Worm (Caenorhabditis elegans) whole organism, young adult: ENCODE measurements around the gene rga-1.
A peak's percentile ranks its signal among the peaks of the same experiment; 100 is the strongest.

Source experiments
- F23B12.7 ChIP-seq: sonication (generic microtip); optimal IDR thresholded peaks from 2 replicates; lab custom pipeline; 2017; ENCODE audit warnings: missing genetic modification characterization, mild to moderate bottlenecking, missing compliant biosample characterization, antibody characterized with exemption, moderate library complexity; ENCODE audit not compliant: insufficient read depth
- F39B2.1 ChIP-seq: fragments of 200-800 bp; sonication (Bioruptor generic); IDR thresholded peaks from 2 replicates; pipeline ENCODE4 v1.3.6; 2022; ENCODE audit warnings: missing genetic modification reagents, missing genetic modification characterization, missing compliant biosample characterization
- F57C9.4 ChIP-seq: sonication (generic microtip); optimal IDR thresholded peaks from 2 replicates; lab custom pipeline; 2017; ENCODE audit warnings: mild to moderate bottlenecking, missing genetic modification characterization, missing compliant biosample characterization
- Y53F4B.3 ChIP-seq: fragments of 200-800 bp; sonication (Bioruptor generic); IDR thresholded peaks from 2 replicates; pipeline ENCODE4 v1.3.6; 2022; ENCODE audit warnings: missing genetic modification reagents, missing genetic modification characterization, missing compliant biosample characterization
- Y56A3A.18 ChIP-seq: fragments of 200-800 bp; sonication (Bioruptor generic); IDR thresholded peaks from 2 replicates; pipeline ENCODE4 v1.3.6; 2022; ENCODE audit warnings: missing genetic modification reagents, missing genetic modification characterization, missing compliant biosample characterization
- Y79H2A.3 ChIP-seq: fragments of 200-800 bp; sonication (Bioruptor generic); conservative IDR thresholded peaks from 2 replicates; pipeline ENCODE4 v1.3.6; 2022; ENCODE audit warnings: missing genetic modification reagents, missing genetic modification characterization, missing compliant biosample characterization
- akir-1 ChIP-seq: fragments of 200-800 bp; sonication (Bioruptor generic); optimal IDR thresholded peaks from 2 replicates; lab custom pipeline; 2018; ENCODE audit warnings: mild to moderate bottlenecking, missing genetic modification characterization, moderate library complexity, missing compliant biosample characterization
- athp-1 ChIP-seq: sonication (generic microtip); optimal IDR thresholded peaks from 2 replicates; lab custom pipeline; 2017; ENCODE audit warnings: mild to moderate bottlenecking, missing genetic modification characterization, missing compliant biosample characterization
- bed-1 ChIP-seq: fragments of 200-800 bp; sonication (Bioruptor generic); IDR thresholded peaks from 2 replicates; pipeline ENCODE4 v1.3.6; 2022; ENCODE audit warnings: missing genetic modification reagents, missing genetic modification characterization, missing compliant biosample characterization
- bed-2 ChIP-seq: fragments of 200-800 bp; sonication (Bioruptor generic); IDR thresholded peaks from 2 replicates; pipeline ENCODE4 v1.3.6; 2022; ENCODE audit warnings: missing genetic modification reagents, missing genetic modification characterization, missing compliant biosample characterization
- cebp-1 ChIP-seq, 2 experiments: fragments of 200-800 bp in 1 of 2; sonication (Bioruptor generic) in 1 of 2; sonication (generic microtip) in 1 of 2; IDR thresholded peaks in 1 of 2; optimal IDR thresholded peaks in 1 of 2; 2 replicates each; pipeline versions ENCODE4 v1.3.6 to Lab custom; 2017 to 2022; ENCODE audit warnings: missing compliant biosample characterization in 2 of 2, missing genetic modification characterization in 2 of 2, mild to moderate bottlenecking in 1 of 2, missing genetic modification reagents in 1 of 2, moderate library complexity in 1 of 2
- cebp-2 ChIP-seq: fragments of 200-800 bp; sonication (Bioruptor generic); IDR thresholded peaks from 2 replicates; pipeline ENCODE4 v1.3.6; 2022; ENCODE audit warnings: missing genetic modification characterization, missing compliant biosample characterization
- ceh-100 ChIP-seq: fragments of 200-800 bp; sonication (Bioruptor generic); IDR thresholded peaks from 2 replicates; pipeline ENCODE4 v1.3.6; 2022; ENCODE audit warnings: missing genetic modification reagents, missing genetic modification characterization, missing compliant biosample characterization
- chd-7 ChIP-seq: sonication (generic microtip); optimal IDR thresholded peaks from 2 replicates; lab custom pipeline; 2016; ENCODE audit warnings: mild to moderate bottlenecking, missing genetic modification characterization, moderate library complexity, missing compliant biosample characterization
- dox-1 ChIP-seq: fragments of 200-800 bp; sonication (Bioruptor generic); IDR thresholded peaks from 2 replicates; pipeline ENCODE4 v1.3.6; 2022; ENCODE audit warnings: missing genetic modification reagents, missing genetic modification characterization, missing compliant biosample characterization
- egrh-3 ChIP-seq: fragments of 200-800 bp; sonication (Bioruptor generic); IDR thresholded peaks from 2 replicates; pipeline ENCODE4 v1.3.6; 2022; ENCODE audit warnings: missing genetic modification reagents, missing genetic modification characterization, missing compliant biosample characterization
- ekl-4 ChIP-seq: fragments of 200-800 bp; sonication (Bioruptor generic); IDR thresholded peaks from 2 replicates; pipeline ENCODE4 v1.3.6; 2022; ENCODE audit warnings: missing genetic modification reagents, missing genetic modification characterization, missing compliant biosample characterization
- him-1 ChIP-seq: sonication (generic microtip); optimal IDR thresholded peaks from 2 replicates; lab custom pipeline; 2016; ENCODE audit warnings: missing genotype, missing genetic modification reagents, missing genetic modification characterization, missing compliant biosample characterization
- hmg-1.2 ChIP-seq: fragments of 200-800 bp; sonication (Bioruptor generic); IDR thresholded peaks from 2 replicates; pipeline ENCODE4 v1.3.6; 2022; ENCODE audit warnings: missing genetic modification reagents, missing genetic modification characterization, missing compliant biosample characterization
- lag-1 ChIP-seq: fragments of 200-800 bp; sonication (Bioruptor generic); IDR thresholded peaks from 2 replicates; pipeline ENCODE4 v1.3.6; 2022; ENCODE audit warnings: missing genetic modification reagents, missing genetic modification characterization, missing compliant biosample characterization
- let-526 ChIP-seq: fragments of 200-800 bp; sonication (Bioruptor generic); IDR thresholded peaks from 2 replicates; pipeline ENCODE4 v1.3.6; 2022; ENCODE audit warnings: missing genetic modification reagents, missing genetic modification characterization, missing compliant biosample characterization
- lsl-1 ChIP-seq: fragments of 200-800 bp; sonication (Bioruptor generic); optimal IDR thresholded peaks from 2 replicates; lab custom pipeline; 2018; ENCODE audit warnings: mild to moderate bottlenecking, missing genetic modification characterization, moderate library complexity, missing compliant biosample characterization
- madf-10 ChIP-seq: sonication (generic microtip); optimal IDR thresholded peaks from 2 replicates; lab custom pipeline; 2016; ENCODE audit warnings: mild to moderate bottlenecking, missing genetic modification characterization, missing compliant biosample characterization
- madf-6 ChIP-seq: fragments of 200-800 bp; sonication (Bioruptor generic); IDR thresholded peaks from 2 replicates; pipeline ENCODE4 v1.3.6; 2022; ENCODE audit warnings: missing genetic modification reagents, missing genetic modification characterization, missing compliant biosample characterization
- mcd-1 ChIP-seq: fragments of 200-800 bp; sonication (Bioruptor generic); IDR thresholded peaks from 2 replicates; pipeline ENCODE4 v1.3.6; 2022; ENCODE audit warnings: missing genetic modification reagents, missing genetic modification characterization, missing compliant biosample characterization
- mes-4 ChIP-seq: sonication (generic microtip); optimal IDR thresholded peaks from 2 replicates; lab custom pipeline; 2016; ENCODE audit warnings: missing genotype, missing genetic modification characterization, missing compliant biosample characterization
- mxl-1 ChIP-seq: sonication (generic microtip); optimal IDR thresholded peaks from 2 replicates; lab custom pipeline; 2016; ENCODE audit warnings: missing genetic modification characterization, missing compliant biosample characterization
- nfya-1 ChIP-seq: sonication (generic microtip); optimal IDR thresholded peaks from 2 replicates; lab custom pipeline; 2017; ENCODE audit warnings: antibody characterized with exemption, missing compliant biosample characterization, missing genetic modification characterization, borderline replicate concordance; ENCODE audit not compliant: insufficient read depth
- nfyb-1 ChIP-seq: fragments of 200-800 bp; sonication (Bioruptor generic); IDR thresholded peaks from 2 replicates; pipeline ENCODE4 v1.3.6; 2022; ENCODE audit warnings: missing genetic modification reagents, missing genetic modification characterization, missing compliant biosample characterization
- nhr-27 ChIP-seq: fragments of 200-800 bp; sonication (Bioruptor generic); optimal IDR thresholded peaks from 2 replicates; lab custom pipeline; 2018; ENCODE audit warnings: mild to moderate bottlenecking, missing genetic modification characterization, moderate library complexity, missing compliant biosample characterization
- nhr-80 ChIP-seq: sonication (generic microtip); optimal IDR thresholded peaks from 2 replicates; lab custom pipeline; 2016; ENCODE audit warnings: missing genetic modification characterization, missing compliant biosample characterization
- pha-4 ChIP-seq: fragments of 150-350 bp; sonication (generic microtip); optimal IDR thresholded peaks from 2 replicates; lab custom pipeline; 2014; ENCODE audit warnings: missing biosample characterization, missing genetic modification reagents, missing genetic modification characterization
- repo-1 ChIP-seq: sonication (generic microtip); optimal IDR thresholded peaks from 2 replicates; lab custom pipeline; 2017; ENCODE audit warnings: mild to moderate bottlenecking, missing genetic modification characterization, missing compliant biosample characterization
- snpc-1.3 ChIP-seq: sonication (generic microtip); optimal IDR thresholded peaks from 2 replicates; lab custom pipeline; 2017; ENCODE audit warnings: missing genetic modification characterization, mild to moderate bottlenecking, missing compliant biosample characterization, antibody characterized with exemption, moderate library complexity, missing genotype, missing genetic modification reagents; ENCODE audit not compliant: insufficient read depth
- somi-1 ChIP-seq: fragments of 200-800 bp; sonication (Bioruptor generic); optimal IDR thresholded peaks from 2 replicates; lab custom pipeline; 2018; ENCODE audit warnings: mild to moderate bottlenecking, missing genetic modification characterization, missing compliant biosample characterization
- sptf-2 ChIP-seq: fragments of 200-800 bp; sonication (Bioruptor generic); optimal IDR thresholded peaks from 2 replicates; lab custom pipeline; 2018; ENCODE audit warnings: mild to moderate bottlenecking, missing genetic modification characterization, missing compliant biosample characterization
- unc-130 ChIP-seq: sonication (generic microtip); optimal IDR thresholded peaks from 2 replicates; lab custom pipeline; 2016; ENCODE audit warnings: missing genetic modification reagents, missing genetic modification characterization, missing compliant biosample characterization
- ztf-18 ChIP-seq: sonication (generic microtip); optimal IDR thresholded peaks from 2 replicates; lab custom pipeline; 2016; ENCODE audit warnings: missing genotype, mild to moderate bottlenecking, missing genetic modification characterization, missing compliant biosample characterization
- ztf-22 ChIP-seq: fragments of 200-800 bp; sonication (Bioruptor generic); optimal IDR thresholded peaks from 2 replicates; lab custom pipeline; 2018; ENCODE audit warnings: mild to moderate bottlenecking, missing genetic modification characterization, moderate library complexity, missing compliant biosample characterization
- ztf-25 ChIP-seq: fragments of 200-800 bp; sonication (Bioruptor generic); IDR thresholded peaks from 2 replicates; pipeline ENCODE4 v1.3.6; 2022; ENCODE audit warnings: missing genetic modification reagents, missing genetic modification characterization, missing compliant biosample characterization

Gene rga-1

ce11 chrII:11492843-11493242 is 28.1 kb downstream of the rga-1 start, which contains the start of gene hacl-1 (continued):
- TF ChIP-seq nfya-1 (no peak), cebp-2 (GFP tag; lab: Robert Waterston, UW) (no peak), mcd-1 (GFP tag; lab: Robert Waterston, UW) (no peak), ztf-22 (GFP tag; lab: Kevin White, UChicago) (no peak), mxl-1 (tag; lab: Kevin White, UChicago) (no peak), nfyb-1 (0 out of 2 replicates have a peak, but pooled peaks have one; percentile 15), ceh-100 (GFP tag; lab: Robert Waterston, UW) (no peak), madf-6 (GFP tag; lab: Robert Waterston, UW) (no peak), Y53F4B.3 (GFP tag; lab: Robert Waterston, UW) (no peak)
- TF ChIP-seq, all 124 proteins: peak for 4

DNA sequence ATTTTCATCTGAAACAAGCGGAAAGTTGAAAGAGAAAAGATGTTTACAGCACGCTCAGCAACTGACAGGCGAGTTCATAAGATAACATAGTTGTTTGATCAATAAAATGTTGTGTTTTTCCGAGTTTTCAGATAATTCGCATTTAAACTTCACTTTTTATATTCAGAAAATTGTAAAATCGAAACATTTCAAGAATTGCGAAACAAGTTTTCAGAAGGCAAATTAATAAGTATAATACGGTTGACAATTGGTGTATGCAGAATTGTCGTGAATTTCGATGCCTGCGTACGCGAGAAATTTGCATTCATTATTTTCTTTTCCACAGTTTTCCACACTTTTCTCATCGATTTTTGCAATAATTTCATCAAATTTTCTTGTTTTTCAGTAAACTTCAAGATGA is 30.6 kb downstream of the rga-1 start, which contains the start of the genes ooc-3 and B0334.4:
Gene ooc-3 (minus strand): TSS at position 15 of the 400 bp plus-strand sequence.
Gene B0334.4 (plus strand): TSS at position 386 of the 400 bp plus-strand sequence.
- TF ChIP-seq let-526 (no peak), cebp-1 (GFP tag; IDR thresholded peaks at IDR 0.05; lab: Robert Waterston, UW) (peak; percentile 53; the same call in 1 of the 2 replicates), cebp-1 (tag; optimal IDR thresholded peaks at IDR 0.05; lab: Kevin White, UChicago) (peak; percentile 91)

DNA sequence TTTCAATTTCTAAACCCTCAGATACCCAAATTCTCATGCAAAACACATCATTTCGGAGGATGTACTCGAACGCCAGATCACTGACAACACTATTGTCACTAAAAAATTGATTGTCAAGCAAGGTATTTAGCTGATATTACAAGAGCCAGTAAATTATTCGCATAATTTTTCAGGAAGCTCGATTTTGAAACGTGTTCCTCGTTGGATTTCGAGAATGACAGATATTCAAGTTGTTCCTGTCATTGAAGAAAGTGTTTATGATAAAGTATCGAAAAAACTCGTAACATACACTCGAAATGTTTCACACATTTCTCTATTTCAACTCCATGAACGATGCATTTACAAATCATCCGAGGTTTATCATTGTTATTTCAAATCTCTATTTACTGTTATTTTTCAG is 31.1 kb downstream of the rga-1 start:
- TF ChIP-seq chd-7 (tag; lab: Kevin White, UChicago) (no peak), pha-4 (tag; lab: Kevin White, UChicago) (no peak), mes-4 (tag; lab: Kevin White, UChicago) (no peak), ztf-18 (tag; lab: Kevin White, UChicago) (no peak), nfyb-1 (no peak), akir-1 (GFP tag; lab: Kevin White, UChicago) (no peak), ztf-22 (GFP tag; lab: Kevin White, UChicago) (no peak), bed-1 (no peak), sptf-2 (GFP tag; lab: Kevin White, UChicago) (no peak), F57C9.4 (tag; lab: Kevin White, UChicago) (no peak), Y79H2A.3 (GFP tag; lab: Robert Waterston, UW) (no peak), egrh-3 (GFP tag; lab: Robert Waterston, UW) (no peak), mxl-1 (tag; lab: Kevin White, UChicago) (no peak), him-1 (tag; lab: Kevin White, UChicago) (no peak), somi-1 (GFP tag; lab: Kevin White, UChicago) (no peak), unc-130 (GFP tag; lab: Kevin White, UChicago) (no peak), Y56A3A.18 (GFP tag; lab: Robert Waterston, UW) (no peak)

ce11 chrII:11496767-11497166 is 32.1 kb downstream of the rga-1 start, which contains the start of gene emc-5:
TSS of gene emc-5 (plus strand) at chrII:11496780.
- no peak for TF ChIP-seq lsl-1 (GFP tag; lab: Kevin White, UChicago)
- TF ChIP-seq mxl-1 (tag; lab: Kevin White, UChicago) = no peak
- peak; percentile 10 for TF ChIP-seq somi-1 (GFP tag; lab: Kevin White, UChicago)
- no peak for TF ChIP-seq ekl-4 (GFP tag; lab: Robert Waterston, UW)
- TF ChIP-seq lag-1 (GFP tag; lab: Robert Waterston, UW) = no peak
- TF ChIP-seq F57C9.4 (tag; lab: Kevin White, UChicago) = no peak
- TF ChIP-seq bed-2 (GFP tag; lab: Robert Waterston, UW) = no peak
- no peak for TF ChIP-seq nhr-27
- peak; percentile 9 for TF ChIP-seq repo-1 (tag; lab: Kevin White, UChicago)
- TF ChIP-seq athp-1 (tag; lab: Kevin White, UChicago) = no peak
- no peak for TF ChIP-seq F23B12.7 (tag; lab: Kevin White, UChicago)
- TF ChIP-seq nhr-80 (tag; lab: Kevin White, UChicago) = no peak
- peak; percentile 36; the same call in 1 of the 2 replicates for TF ChIP-seq madf-6 (GFP tag; lab: Robert Waterston, UW)
- TF ChIP-seq hmg-1.2 = peak; percentile 22; the same call in 1 of the 2 replicates
- TF ChIP-seq madf-10 (tag; lab: Kevin White, UChicago) = no peak
- TF ChIP-seq ztf-25 = no peak
- TF ChIP-seq snpc-1.3 (tag; lab: Kevin White, UChicago) = no peak
- TF ChIP-seq dox-1 (GFP tag; lab: Robert Waterston, UW) = 0 out of 2 replicates have a peak, but pooled peaks have one; percentile 5
- TF ChIP-seq F39B2.1 (GFP tag; lab: Robert Waterston, UW) = no peak
- no peak for TF ChIP-seq him-1 (tag; lab: Kevin White, UChicago)
